Worm (Caenorhabditis elegans) whole organism, late embryonic: ENCODE data around the gene jtr-1.

Experiments used
- ama-1 ChIP-seq: fragments of 150-350 bp; optimal IDR thresholded peaks from 2 replicates; lab custom pipeline; 2014
- ceh-45 ChIP-seq: fragments of 200-800 bp; sonication (Bioruptor generic); IDR thresholded peaks from 2 replicates; pipeline ENCODE4 v1.3.6; 2022; ENCODE audit warnings: missing genetic modification reagents, missing genetic modification characterization, missing compliant biosample characterization
- ets-4 ChIP-seq: sonication (generic microtip); optimal IDR thresholded peaks from 2 replicates; lab custom pipeline; 2016; ENCODE audit warnings: missing genetic modification characterization, missing compliant biosample characterization
- eyg-1 ChIP-seq: sonication (generic microtip); optimal IDR thresholded peaks from 2 replicates; lab custom pipeline; 2016; ENCODE audit warnings: missing genotype, missing genetic modification characterization, missing compliant biosample characterization
- hlh-15 ChIP-seq: sonication (generic microtip); optimal IDR thresholded peaks from 2 replicates; lab custom pipeline; 2016; ENCODE audit warnings: missing genetic modification characterization, missing compliant biosample characterization
- hlh-6 ChIP-seq: sonication (generic microtip); optimal IDR thresholded peaks from 2 replicates; lab custom pipeline; 2016; ENCODE audit warnings: missing genotype, missing genetic modification characterization, missing compliant biosample characterization
- hlh-8 ChIP-seq: sonication (generic microtip); optimal IDR thresholded peaks from 2 replicates; lab custom pipeline; 2016; ENCODE audit warnings: missing genotype, missing genetic modification characterization, missing compliant biosample characterization
- nfya-1 ChIP-seq: sonication (generic microtip); optimal IDR thresholded peaks from 2 replicates; lab custom pipeline; 2017; ENCODE audit warnings: missing genetic modification characterization, mild to moderate bottlenecking, missing compliant biosample characterization, antibody characterized with exemption, moderate library complexity
- npax-4 ChIP-seq: sonication (generic microtip); optimal IDR thresholded peaks from 2 replicates; lab custom pipeline; 2016; ENCODE audit warnings: missing genetic modification characterization, missing compliant biosample characterization
- tbx-2 ChIP-seq: sonication (generic microtip); optimal IDR thresholded peaks from 2 replicates; lab custom pipeline; 2016; ENCODE audit warnings: missing genetic modification characterization, missing compliant biosample characterization
- unc-42 ChIP-seq: sonication (generic microtip); optimal IDR thresholded peaks from 2 replicates; lab custom pipeline; 2016; ENCODE audit warnings: missing genotype, missing genetic modification characterization, missing compliant biosample characterization
- unc-86 ChIP-seq: sonication (generic microtip); optimal IDR thresholded peaks from 2 replicates; lab custom pipeline; 2016; ENCODE audit warnings: missing genetic modification characterization, missing compliant biosample characterization

DNA sequence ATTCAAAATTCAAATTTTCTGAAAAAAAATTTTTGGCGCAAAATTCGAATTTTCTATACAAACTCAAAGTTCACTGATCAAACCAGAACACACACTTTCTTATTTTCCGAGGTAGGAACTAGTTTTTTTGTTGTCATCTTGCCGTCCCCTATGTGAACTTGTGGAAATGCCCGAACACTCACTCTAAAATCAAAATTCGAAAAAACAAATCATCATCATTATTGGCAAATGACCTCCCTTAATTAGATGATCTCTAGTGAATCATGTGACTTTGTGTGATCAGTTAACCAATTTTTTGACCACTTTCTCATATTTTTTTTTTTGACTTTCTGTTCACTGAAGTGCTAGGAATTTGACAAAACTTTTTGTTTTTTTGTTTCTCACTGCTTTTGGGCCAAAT lies 31.8 kb downstream of the jtr-1 start:
- TF ChIP-seq ceh-45 (GFP tag; lab: Robert Waterston, UW): no peak
- no peak for TF ChIP-seq hlh-8 (tag; lab: Kevin White, UChicago)
- no peak for TF ChIP-seq tbx-2
- no peak for TF ChIP-seq ets-4
- no peak for TF ChIP-seq ama-1
- no peak for TF ChIP-seq unc-42
- TF ChIP-seq eyg-1: no peak
- TF ChIP-seq unc-86 (tag; lab: Kevin White, UChicago): no peak
- TF ChIP-seq npax-4 (tag; lab: Kevin White, UChicago): no peak
- no peak for TF ChIP-seq nfya-1 (tag; lab: Kevin White, UChicago)
- TF ChIP-seq hlh-6 (tag; lab: Kevin White, UChicago): no peak
- TF ChIP-seq hlh-15 (tag; lab: Kevin White, UChicago): no peak
